Worm (Caenorhabditis elegans) whole organism, L3 larva: ENCODE data around the gene Y48G9A.9.

Source experiments
- ZK546.5 ChIP-seq: sonication (generic microtip); optimal IDR thresholded peaks from 2 replicates; lab custom pipeline; 2017; ENCODE audit warnings: missing biosample characterization, missing genetic modification characterization
- fos-1 ChIP-seq: fragments of 150-350 bp; optimal IDR thresholded peaks from 2 replicates; lab custom pipeline; 2014; ENCODE audit warnings: missing biosample characterization, missing genetic modification characterization
- nhr-11 ChIP-seq: fragments of 150-350 bp; optimal IDR thresholded peaks from 2 replicates; lab custom pipeline; 2014; ENCODE audit warnings: missing biosample characterization, missing genetic modification characterization
- nhr-12 ChIP-seq: fragments of 150-350 bp; optimal IDR thresholded peaks from 2 replicates; lab custom pipeline; 2014; ENCODE audit warnings: missing biosample characterization, missing genetic modification characterization
- pqm-1 ChIP-seq: fragments of 150-350 bp; optimal IDR thresholded peaks from 2 replicates; lab custom pipeline; 2017; ENCODE audit warnings: missing biosample characterization, missing genetic modification characterization, inconsistent platforms
- unc-62 ChIP-seq: fragments of 150-350 bp; sonication (generic microtip); optimal IDR thresholded peaks from 4 replicates; lab custom pipeline; 2014; ENCODE audit warnings: missing biosample characterization, missing genetic modification reagents, missing genetic modification characterization
- ztf-4 ChIP-seq: fragments of 150-350 bp; optimal IDR thresholded peaks from 2 replicates; lab custom pipeline; 2014; ENCODE audit warnings: missing biosample characterization, missing genetic modification characterization

- TF ChIP-seq ztf-4 (tag; lab: Kevin White, UChicago) (no peak), pqm-1 (no peak), fos-1 (tag; lab: Kevin White, UChicago) (no peak), nhr-12 (tag; lab: Kevin White, UChicago) (no peak), ZK546.5 (tag; lab: Kevin White, UChicago) (no peak), nhr-11 (no peak), unc-62 (no peak)
These were observed 17.7 kb downstream of the Y48G9A.9 start, which contains the start of gene Y48G9A.7 for ce11 chrIII:2110249-2110648.
